Worm (Caenorhabditis elegans): ENCODE results near the gene C25F9.4.

DNA sequence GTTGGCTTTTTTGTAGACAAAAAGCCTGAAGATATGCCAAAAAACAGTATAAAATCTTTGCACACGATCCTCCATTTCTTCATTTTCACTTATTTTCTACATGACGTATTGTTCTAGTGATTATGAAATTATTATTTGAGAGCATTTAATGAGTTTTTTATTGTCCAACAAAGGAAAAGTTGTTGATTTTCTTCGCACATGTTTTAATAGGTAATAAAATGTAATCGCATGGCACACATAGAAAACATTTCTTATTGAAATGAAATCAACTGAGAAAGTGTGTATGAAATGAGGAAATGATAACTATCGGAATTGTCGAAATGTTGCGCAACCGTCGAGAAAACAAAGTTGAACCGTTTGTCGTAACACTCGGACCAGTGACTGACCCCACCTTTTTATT lies 14.9 kb downstream of the C25F9.4 start:
- TF ChIP-seq him-1 (tag; optimal IDR thresholded peaks at IDR 0.05) (no peak), W03F9.2 (tag; optimal IDR thresholded peaks at IDR 0.05) (no peak), dao-5 (tag; optimal IDR thresholded peaks at IDR 0.05) (no peak)
